Fruit fly (Drosophila melanogaster): Measurements from ENCODE around the gene CG15550.

DNA sequence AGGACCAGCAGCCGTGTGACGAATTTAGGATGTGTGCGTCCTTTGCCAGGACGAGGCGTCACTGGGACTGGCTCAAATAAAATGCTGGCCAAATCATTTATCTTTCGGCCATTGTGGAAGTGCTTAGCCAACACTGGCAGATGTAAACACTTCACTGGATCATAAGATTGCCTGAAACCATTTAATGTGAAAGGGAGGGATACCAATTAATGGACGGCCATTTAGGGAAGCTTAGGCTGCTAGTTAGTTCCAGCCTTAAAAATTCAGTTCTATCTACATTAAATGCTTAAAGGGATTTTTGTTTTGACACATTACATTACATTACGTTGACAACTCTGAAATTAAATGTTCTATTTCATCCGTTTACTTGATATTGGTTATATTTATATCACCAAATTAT is 22.5 kb upstream of the CG15550 start, which contains the start of gene CG15548:
- TF ChIP-seq usp (GFP tag; optimal IDR thresholded peaks at IDR 0.05) (no peak), CG8478 (optimal IDR thresholded peaks at IDR 0.05) (no peak), pan (optimal IDR thresholded peaks at IDR 0.05) (no peak), psq (optimal IDR thresholded peaks at IDR 0.05) (no peak)
